Worm (Caenorhabditis elegans): ENCODE data around the gene nspa-8.
A peak's percentile ranks its signal among the peaks of the same experiment; 100 is the strongest.

Gene nspa-8

DNA sequence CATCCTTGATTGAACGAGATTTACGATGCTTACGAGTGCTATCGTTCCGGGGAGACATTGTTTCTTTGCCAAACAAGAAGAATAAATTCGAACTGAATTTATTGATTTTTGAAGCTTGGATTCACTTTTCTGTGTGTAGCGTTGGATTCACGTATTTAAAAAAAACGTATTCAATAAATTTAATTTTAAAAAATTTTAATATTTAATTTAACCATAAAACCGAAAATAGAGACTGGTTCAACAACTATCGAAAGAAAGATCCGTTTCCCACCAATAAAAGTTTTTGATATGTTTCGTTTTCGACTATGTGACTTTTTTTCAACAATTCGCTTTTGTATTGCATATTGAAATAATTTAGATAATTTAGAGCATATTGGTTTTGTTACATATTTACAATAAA lies 48.5 kb upstream of the nspa-8 start, which contains the start of gene ZC412.5:
ZC412.5 (minus strand) TSS at position 101 of the 400 bp plus-strand sequence.
- TF ChIP-seq skn-1 (tag; optimal IDR thresholded peaks at IDR 0.05), result no peak
- TF ChIP-seq nhr-11 (tag; optimal IDR thresholded peaks at IDR 0.05), result no peak
- no peak for TF ChIP-seq elt-1 (tag; optimal IDR thresholded peaks at IDR 0.05)
- TF ChIP-seq ceh-82 (tag; optimal IDR thresholded peaks at IDR 0.05), result no peak
- TF ChIP-seq lin-13 (GFP tag; optimal IDR thresholded peaks at IDR 0.05), result no peak
- no peak for TF ChIP-seq nhr-77 (tag; optimal IDR thresholded peaks at IDR 0.05)
- TF ChIP-seq nhr-6 (tag; optimal IDR thresholded peaks at IDR 0.05), result no peak
- TF ChIP-seq elt-3 (tag; optimal IDR thresholded peaks at IDR 0.05), result no peak
- no peak for TF ChIP-seq lsy-2 (tag; optimal IDR thresholded peaks at IDR 0.05)
- no peak for TF ChIP-seq ZK546.5 (tag; optimal IDR thresholded peaks at IDR 0.05)
- no peak for TF ChIP-seq Y55F3AM.14 (GFP tag; optimal IDR thresholded peaks at IDR 0.05)
- no peak for TF ChIP-seq peb-1 (tag; optimal IDR thresholded peaks at IDR 0.05)
- TF ChIP-seq blmp-1 (tag; optimal IDR thresholded peaks at IDR 0.05; ENCODE audit: insufficient read depth), result no peak
- TF ChIP-seq mdl-1 (tag; optimal IDR thresholded peaks at IDR 0.05), result no peak
- no peak for TF ChIP-seq nhr-23 (tag; optimal IDR thresholded peaks at IDR 0.05)
- no peak for TF ChIP-seq sem-4 (tag; optimal IDR thresholded peaks at IDR 0.05)

- peak; percentile 58 for TF ChIP-seq F13H6.1 (tag; optimal IDR thresholded peaks at IDR 0.05)
- peak; percentile 24 for TF ChIP-seq nhr-129 (tag; optimal IDR thresholded peaks at IDR 0.05)
- TF ChIP-seq sem-4 (tag; optimal IDR thresholded peaks at IDR 0.05), result no peak
- TF ChIP-seq sma-9 (GFP tag; optimal IDR thresholded peaks at IDR 0.05), result peak; percentile 38
- no peak for TF ChIP-seq sma-9 (tag; optimal IDR thresholded peaks at IDR 0.05)
Observed at ce11 chrV:14871365-14871764, 44.5 kb upstream of the nspa-8 start, which contains the start of gene ZC412.3. ZC412.3 (minus strand) TSS chrV:14871547.

DNA sequence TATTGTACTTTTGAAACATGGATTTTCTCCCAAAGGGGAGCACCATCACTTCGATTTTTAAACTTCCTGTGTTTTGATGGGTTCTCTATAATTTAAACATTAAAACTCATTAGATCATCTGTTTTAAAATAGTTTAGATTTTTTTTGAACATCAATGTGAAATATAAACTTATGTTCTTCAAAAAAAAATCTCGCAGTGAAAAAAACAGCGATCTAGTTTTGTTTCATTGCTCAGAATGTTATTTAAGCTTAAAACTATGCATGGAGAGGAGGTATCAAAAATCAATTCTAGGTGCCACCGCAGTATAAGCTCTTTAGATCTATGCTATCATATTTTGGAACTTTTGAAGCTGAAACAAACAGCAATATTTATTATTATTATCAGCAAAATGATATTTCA lies 41.3 kb upstream of the nspa-8 start, which contains the start of gene gcy-14:
gcy-14 (minus strand) TSS at position 101 of the 400 bp plus-strand sequence.
- no peak for TF ChIP-seq lsy-2 (tag; optimal IDR thresholded peaks at IDR 0.05)
- no peak for TF ChIP-seq lin-11 (tag; optimal IDR thresholded peaks at IDR 0.05)
- no peak for TF ChIP-seq sma-3 (GFP tag; optimal IDR thresholded peaks at IDR 0.05)
- TF ChIP-seq snpc-4 (tag; optimal IDR thresholded peaks at IDR 0.05), result no peak
- no peak for TF ChIP-seq unc-62 (GFP tag; optimal IDR thresholded peaks at IDR 0.05)
- no peak for TF ChIP-seq nhr-129 (tag; optimal IDR thresholded peaks at IDR 0.05)
- no peak for TF ChIP-seq crh-2 (tag; optimal IDR thresholded peaks at IDR 0.05)
- TF ChIP-seq nhr-6 (tag; optimal IDR thresholded peaks at IDR 0.05), result no peak

- TF ChIP-seq Y55F3AM.14 (GFP tag; optimal IDR thresholded peaks at IDR 0.05) (no peak), sem-4 (tag; optimal IDR thresholded peaks at IDR 0.05) (no peak), sma-9 (GFP tag; optimal IDR thresholded peaks at IDR 0.05) (no peak), sma-9 (tag; optimal IDR thresholded peaks at IDR 0.05) (no peak), nhr-12 (tag; optimal IDR thresholded peaks at IDR 0.05) (no peak), F13H6.1 (tag; optimal IDR thresholded peaks at IDR 0.05) (no peak), nhr-129 (tag; optimal IDR thresholded peaks at IDR 0.05) (no peak), blmp-1 (tag; optimal IDR thresholded peaks at IDR 0.05; ENCODE audit: insufficient read depth) (no peak), lin-11 (tag; optimal IDR thresholded peaks at IDR 0.05) (no peak), aly-2 (tag; optimal IDR thresholded peaks at IDR 0.05) (no peak), ztf-4 (tag; optimal IDR thresholded peaks at IDR 0.05) (no peak), zag-1 (tag; optimal IDR thresholded peaks at IDR 0.05) (no peak), nhr-77 (tag; optimal IDR thresholded peaks at IDR 0.05) (no peak), peb-1 (tag; optimal IDR thresholded peaks at IDR 0.05) (no peak), unc-55 (GFP tag; optimal IDR thresholded peaks at IDR 0.05) (no peak), ceh-82 (tag; optimal IDR thresholded peaks at IDR 0.05) (no peak), ZK546.5 (tag; optimal IDR thresholded peaks at IDR 0.05) (no peak), dmd-4 (tag; optimal IDR thresholded peaks at IDR 0.05) (no peak), snpc-4 (tag; optimal IDR thresholded peaks at IDR 0.05) (no peak)
Observed at ce11 chrV:14859380-14859779, 32.5 kb upstream of the nspa-8 start.

ce11 chrV:14858503-14858902 lies 31.7 kb upstream of the nspa-8 start, which contains the start of gene npr-13:
npr-13 (minus strand) TSS chrV:14858603.
- no peak for TF ChIP-seq fos-1 (tag; optimal IDR thresholded peaks at IDR 0.05)
- no peak for TF ChIP-seq C34F6.9 (tag; optimal IDR thresholded peaks at IDR 0.05)
- TF ChIP-seq nhr-237 (tag; optimal IDR thresholded peaks at IDR 0.05), result no peak
- TF ChIP-seq egl-27 (tag; optimal IDR thresholded peaks at IDR 0.05), result no peak
- TF ChIP-seq ama-1 (optimal IDR thresholded peaks at IDR 0.05), result no peak
- no peak for TF ChIP-seq lin-39 (tag; optimal IDR thresholded peaks at IDR 0.05)
- no peak for TF ChIP-seq Y55F3AM.14 (GFP tag; optimal IDR thresholded peaks at IDR 0.05)
- TF ChIP-seq aly-2 (tag; optimal IDR thresholded peaks at IDR 0.05), result no peak
- no peak for TF ChIP-seq unc-62 (GFP tag; optimal IDR thresholded peaks at IDR 0.05)
- TF ChIP-seq nhr-11 (tag; optimal IDR thresholded peaks at IDR 0.05), result no peak
- TF ChIP-seq elt-1 (tag; optimal IDR thresholded peaks at IDR 0.05), result no peak
- TF ChIP-seq zag-1 (tag; optimal IDR thresholded peaks at IDR 0.05), result no peak
- no peak for TF ChIP-seq ztf-1 (GFP tag; conservative IDR thresholded peaks at IDR 0.05)
- no peak for TF ChIP-seq blmp-1 (tag; optimal IDR thresholded peaks at IDR 0.05; ENCODE audit: insufficient read depth)
- no peak for TF ChIP-seq gmeb-1 (tag; optimal IDR thresholded peaks at IDR 0.05)
- no peak for TF ChIP-seq mdl-1 (tag; optimal IDR thresholded peaks at IDR 0.05)
- no peak for TF ChIP-seq nhr-10 (tag; optimal IDR thresholded peaks at IDR 0.05)
- TF ChIP-seq lsy-2 (tag; optimal IDR thresholded peaks at IDR 0.05), result no peak
- TF ChIP-seq nhr-6 (tag; optimal IDR thresholded peaks at IDR 0.05), result no peak
- TF ChIP-seq peb-1 (tag; optimal IDR thresholded peaks at IDR 0.05), result no peak

Measured in whole organism, L2 larva.